Worm (Caenorhabditis elegans) whole organism, L3 larva: ENCODE results near the gene tag-294.

ENCODE experiments used
- R02D3.7 ChIP-seq: fragments of 150-350 bp; optimal IDR thresholded peaks from 2 replicates; lab custom pipeline; 2014; ENCODE audit warnings: missing biosample characterization, missing genetic modification characterization
- aly-2 ChIP-seq: fragments of 150-350 bp; optimal IDR thresholded peaks from 2 replicates; lab custom pipeline; 2014; ENCODE audit warnings: missing biosample characterization, missing genetic modification characterization
- ceh-28 ChIP-seq: fragments of 150-350 bp; optimal IDR thresholded peaks from 2 replicates; lab custom pipeline; 2014; ENCODE audit warnings: missing biosample characterization, missing genetic modification reagents, missing genetic modification characterization
- ceh-9 ChIP-seq: sonication (generic microtip); optimal IDR thresholded peaks from 2 replicates; lab custom pipeline; 2018; ENCODE audit warnings: missing biosample characterization, missing genetic modification characterization
- daf-12 ChIP-seq: fragments of 150-350 bp; optimal IDR thresholded peaks from 2 replicates; lab custom pipeline; 2014; ENCODE audit warnings: missing biosample characterization, missing genetic modification reagents, missing genetic modification characterization
- egl-27 ChIP-seq: sonication (generic microtip); optimal IDR thresholded peaks from 4 replicates; lab custom pipeline; 2017; ENCODE audit warnings: missing biosample characterization, missing genetic modification reagents, missing genetic modification characterization
- egl-5 ChIP-seq: fragments of 150-350 bp; optimal IDR thresholded peaks from 2 replicates; lab custom pipeline; 2017; ENCODE audit warnings: missing biosample characterization, missing genetic modification reagents, missing genetic modification characterization, inconsistent platforms
- elt-1 ChIP-seq: fragments of 150-350 bp; optimal IDR thresholded peaks from 2 replicates; lab custom pipeline; 2014; ENCODE audit warnings: missing biosample characterization, missing genetic modification characterization
- eor-1 ChIP-seq, 2 experiments: fragments of 150-350 bp; optimal IDR thresholded peaks; 2 replicates each; lab custom pipeline; 2014 to 2018; ENCODE audit warnings: missing biosample characterization in 2 of 2, missing genetic modification characterization in 2 of 2
- fkh-10 ChIP-seq: sonication (generic microtip); optimal IDR thresholded peaks from 2 replicates; lab custom pipeline; 2017; ENCODE audit warnings: missing biosample characterization, missing genetic modification reagents, missing genetic modification characterization
- fos-1 ChIP-seq: fragments of 150-350 bp; optimal IDR thresholded peaks from 2 replicates; lab custom pipeline; 2014; ENCODE audit warnings: missing biosample characterization, missing genetic modification characterization
- hmg-11 ChIP-seq: sonication (generic microtip); optimal IDR thresholded peaks from 2 replicates; lab custom pipeline; 2016; ENCODE audit warnings: missing genetic modification characterization, missing compliant biosample characterization
- jun-1 ChIP-seq: fragments of 150-350 bp; optimal IDR thresholded peaks from 2 replicates; lab custom pipeline; 2014; ENCODE audit warnings: missing biosample characterization, missing genetic modification reagents, missing genetic modification characterization
- lin-15B ChIP-seq: fragments of 150-350 bp; optimal IDR thresholded peaks from 2 replicates; lab custom pipeline; 2014; ENCODE audit warnings: missing biosample characterization, missing genetic modification characterization
- lin-39 ChIP-seq: fragments of 150-350 bp; optimal IDR thresholded peaks from 2 replicates; lab custom pipeline; 2018; ENCODE audit warnings: missing biosample characterization, missing genetic modification reagents, missing genetic modification characterization
- mdl-1 ChIP-seq: fragments of 150-350 bp; optimal IDR thresholded peaks from 2 replicates; lab custom pipeline; 2014; ENCODE audit warnings: missing biosample characterization, missing genetic modification characterization
- mml-1 ChIP-seq: fragments of 150-350 bp; sonication (generic microtip); optimal IDR thresholded peaks from 3 replicates; lab custom pipeline; 2014; ENCODE audit warnings: missing biosample characterization, missing genetic modification characterization
- nfya-1 ChIP-seq: sonication (generic microtip); optimal IDR thresholded peaks from 2 replicates; lab custom pipeline; 2017; ENCODE audit warnings: missing genetic modification characterization, mild to moderate bottlenecking, missing compliant biosample characterization, antibody characterized with exemption, moderate library complexity; ENCODE audit not compliant: insufficient read depth
- nhr-11 ChIP-seq: fragments of 150-350 bp; optimal IDR thresholded peaks from 2 replicates; lab custom pipeline; 2014; ENCODE audit warnings: missing biosample characterization, missing genetic modification characterization
- nhr-23 ChIP-seq: fragments of 150-350 bp; optimal IDR thresholded peaks from 2 replicates; lab custom pipeline; 2014; ENCODE audit warnings: missing biosample characterization, missing genetic modification reagents, missing genetic modification characterization
- nhr-43 ChIP-seq: sonication (generic microtip); optimal IDR thresholded peaks from 2 replicates; lab custom pipeline; 2016; ENCODE audit warnings: mild to moderate bottlenecking, missing genetic modification characterization, missing compliant biosample characterization; ENCODE audit not compliant: poor library complexity, severe bottlenecking
- nhr-67 ChIP-seq: fragments of 150-350 bp; optimal IDR thresholded peaks from 2 replicates; lab custom pipeline; 2014; ENCODE audit warnings: missing biosample characterization, missing genetic modification characterization
- nhr-76 ChIP-seq: fragments of 150-350 bp; sonication (generic microtip); optimal IDR thresholded peaks from 5 replicates; lab custom pipeline; 2014; ENCODE audit warnings: missing biosample characterization, missing genetic modification characterization
- nhr-77 ChIP-seq: fragments of 150-350 bp; optimal IDR thresholded peaks from 2 replicates; lab custom pipeline; 2014; ENCODE audit warnings: missing biosample characterization, missing genetic modification characterization
- pha-4 ChIP-seq: fragments of 150-350 bp; optimal IDR thresholded peaks from 2 replicates; lab custom pipeline; 2014; ENCODE audit warnings: missing biosample characterization, missing genetic modification reagents, missing genetic modification characterization
- skn-1 ChIP-seq: fragments of 150-350 bp; optimal IDR thresholded peaks from 2 replicates; lab custom pipeline; 2014; ENCODE audit warnings: missing biosample characterization, missing genetic modification characterization
- tbx-2 ChIP-seq: sonication (generic microtip); optimal IDR thresholded peaks from 2 replicates; lab custom pipeline; 2016; ENCODE audit warnings: mild to moderate bottlenecking, missing genetic modification characterization, missing compliant biosample characterization
- unc-62 ChIP-seq: fragments of 150-350 bp; sonication (generic microtip); optimal IDR thresholded peaks from 4 replicates; lab custom pipeline; 2014; ENCODE audit warnings: missing biosample characterization, missing genetic modification reagents, missing genetic modification characterization
- zag-1 ChIP-seq: fragments of 150-350 bp; optimal IDR thresholded peaks from 2 replicates; lab custom pipeline; 2014; ENCODE audit warnings: missing biosample characterization, missing genetic modification characterization
- ztf-4 ChIP-seq: fragments of 150-350 bp; optimal IDR thresholded peaks from 2 replicates; lab custom pipeline; 2014; ENCODE audit warnings: missing biosample characterization, missing genetic modification characterization

tag-294 gene

ce11 chrX:5753141-5753540 is 10.1 kb downstream of the tag-294 start:
- no peak for TF ChIP-seq fkh-10
- no peak for TF ChIP-seq nhr-76 (tag; lab: Kevin White, UChicago)
- TF ChIP-seq R02D3.7 (tag; lab: Kevin White, UChicago): no peak
- TF ChIP-seq eor-1 (tag; optimal IDR thresholded peaks at IDR 0.05; lab: Kevin White, UChicago): no peak
- no peak for TF ChIP-seq mdl-1 (tag; lab: Kevin White, UChicago)
- TF ChIP-seq egl-5 (tag; lab: Kevin White, UChicago): no peak
- TF ChIP-seq ztf-4 (tag; lab: Kevin White, UChicago): no peak
- TF ChIP-seq, all 47 proteins: peak for 0

ce11 chrX:5746665-5747064 is 16.5 kb downstream of the tag-294 start:
- TF ChIP-seq zag-1 (tag; lab: Kevin White, UChicago) (no peak), lin-39 (peak; percentile 10), hmg-11 (tag; lab: Kevin White, UChicago) (no peak)

- TF ChIP-seq nhr-11 (peak; percentile 26), eor-1 (tag; optimal IDR thresholded peaks at IDR 0.05; lab: Kevin White, UChicago) (no peak)
Measured at ce11 chrX:5743209-5743608, 20.0 kb downstream of the tag-294 start, which contains the start of gene gnrr-4. gnrr-4 (minus strand) TSS chrX:5743309.

DNA sequence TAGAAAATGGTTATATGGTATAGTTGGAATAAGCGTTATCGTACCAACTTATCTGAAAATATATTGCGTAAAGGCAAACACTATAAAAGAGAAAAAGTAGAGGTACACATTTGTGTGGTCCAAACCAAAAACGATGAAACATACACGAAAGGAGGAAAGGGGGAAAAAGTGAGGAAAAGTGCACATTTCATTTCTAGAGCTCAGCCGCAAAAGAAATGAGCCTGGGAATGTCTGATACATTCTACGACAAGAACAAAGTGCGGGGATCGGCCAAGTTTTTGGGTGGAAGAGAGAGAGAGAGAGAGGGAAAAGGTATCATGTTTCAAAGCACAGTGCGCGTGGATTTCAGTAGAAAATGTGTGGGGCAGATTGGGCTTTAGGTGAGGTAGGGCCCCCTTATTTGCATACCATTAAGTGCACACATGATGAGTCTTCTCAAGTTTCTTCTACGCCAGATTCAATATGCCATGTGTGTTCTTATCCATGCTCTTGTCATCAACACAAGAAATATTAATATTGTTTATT is 29.4 kb downstream of the tag-294 start, which contains the start of gene rgs-6:
TSS of gene rgs-6 (minus strand) at position 51 of the 525 bp plus-strand sequence.
- TF ChIP-seq mdl-1 (tag; lab: Kevin White, UChicago): no peak
- TF ChIP-seq nhr-77 (tag; lab: Kevin White, UChicago): no peak
- no peak for TF ChIP-seq egl-27 (tag; lab: Kevin White, UChicago)
- TF ChIP-seq ceh-9 (tag; lab: Kevin White, UChicago): no peak
- TF ChIP-seq elt-1 (tag; lab: Kevin White, UChicago): no peak
- TF ChIP-seq jun-1 (tag; lab: Kevin White, UChicago): no peak
- no peak for TF ChIP-seq skn-1 (tag; lab: Kevin White, UChicago)
- TF ChIP-seq nhr-11: no peak
- TF ChIP-seq ztf-4 (tag; lab: Kevin White, UChicago): no peak
- TF ChIP-seq lin-15B (tag; lab: Kevin White, UChicago): no peak
- no peak for TF ChIP-seq ceh-28
- TF ChIP-seq nhr-23: no peak
- TF ChIP-seq aly-2: no peak
- no peak for TF ChIP-seq fos-1 (tag; lab: Kevin White, UChicago)
- TF ChIP-seq nhr-43 (tag; lab: Kevin White, UChicago): no peak

ce11 chrX:5728956-5729467 is 34.2 kb downstream of the tag-294 start:
- TF ChIP-seq nhr-11 (peak; percentile 16), nfya-1 (tag; lab: Kevin White, UChicago) (peak; percentile 84), mdl-1 (tag; lab: Kevin White, UChicago) (peak; percentile 64), egl-5 (tag; lab: Kevin White, UChicago) (no peak), nhr-23 (no peak), tbx-2 (tag; lab: Kevin White, UChicago) (peak; percentile 62), zag-1 (tag; lab: Kevin White, UChicago) (peak; percentile 63), daf-12 (tag; lab: Kevin White, UChicago) (no peak), hmg-11 (tag; lab: Kevin White, UChicago) (peak; percentile 80), jun-1 (tag; lab: Kevin White, UChicago) (peak; percentile 48), pha-4 (peak; percentile 39), nhr-67 (no peak), fkh-10 (peak; percentile 93), skn-1 (tag; lab: Kevin White, UChicago) (peak; percentile 37), lin-39 (peak; percentile 76), lin-15B (tag; lab: Kevin White, UChicago) (peak; percentile 10), unc-62 (GFP tag; lab: Kevin White, UChicago) (peak; percentile 11)

DNA sequence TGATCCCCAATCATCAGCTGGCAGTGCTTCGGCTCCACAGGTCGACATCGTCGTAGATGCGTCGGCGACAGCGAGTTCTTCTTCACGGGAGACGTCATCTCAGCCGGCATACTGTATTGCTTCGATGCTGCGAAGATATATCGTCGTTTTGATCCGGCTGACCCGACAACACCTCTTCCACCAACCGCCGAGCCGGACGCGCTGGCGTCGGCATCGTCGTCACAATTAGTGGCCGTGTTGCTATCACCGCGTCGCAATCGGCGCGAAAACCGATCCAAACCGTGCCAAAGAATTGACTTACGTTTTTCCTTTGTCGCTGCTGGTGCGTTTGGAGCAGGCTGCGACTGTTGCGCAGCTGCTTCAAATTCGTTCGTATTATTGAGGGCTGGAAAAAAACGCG is 37.0 kb downstream of the tag-294 start:
- TF ChIP-seq nhr-43 (tag; lab: Kevin White, UChicago) (no peak), nfya-1 (tag; lab: Kevin White, UChicago) (no peak), mml-1 (no peak)
